Fruit fly (Drosophila melanogaster) whole organism, embryonic: ENCODE results near the gene Iris.

Source experiments
- B-H1 ChIP-seq: fragments of 200-800 bp; sonication (Bioruptor generic); IDR thresholded peaks from 3 replicates; pipeline ENCODE4 v1.3.6; 2022; ENCODE audit warnings: missing biosample characterization, missing genetic modification characterization
- CG10147 ChIP-seq: fragments of 200-800 bp; sonication (Bioruptor generic); optimal IDR thresholded peaks from 2 replicates; lab custom pipeline; 2019; ENCODE audit warnings: missing biosample characterization, mild to moderate bottlenecking, missing genetic modification characterization, moderate library complexity
- CG10274 ChIP-seq: fragments of 200-800 bp; sonication (Bioruptor generic); optimal IDR thresholded peaks from 3 replicates; lab custom pipeline; 2017; ENCODE audit warnings: missing biosample characterization, mild to moderate bottlenecking, missing genetic modification characterization
- CG11560 ChIP-seq: fragments of 200-800 bp; sonication (Bioruptor generic); IDR thresholded peaks from 3 replicates; pipeline ENCODE4 v1.3.6; 2022; ENCODE audit warnings: missing biosample characterization, missing genetic modification characterization
- CG12299 ChIP-seq: fragments of 200-800 bp; sonication (Bioruptor generic); optimal IDR thresholded peaks from 2 replicates; lab custom pipeline; 2018; ENCODE audit warnings: missing biosample characterization, mild to moderate bottlenecking, missing genetic modification characterization
- CG13775 ChIP-seq: fragments of 200-800 bp; sonication (Bioruptor generic); optimal IDR thresholded peaks from 3 replicates; lab custom pipeline; 2017; ENCODE audit warnings: missing biosample characterization, mild to moderate bottlenecking, missing genetic modification characterization
- CG14014 ChIP-seq: fragments of 200-800 bp; sonication (Bioruptor generic); IDR thresholded peaks from 2 replicates; pipeline ENCODE4 v1.3.6; 2022; ENCODE audit warnings: missing biosample characterization, missing genetic modification characterization
- CG14965 ChIP-seq: fragments of 200-800 bp; sonication (Bioruptor generic); optimal IDR thresholded peaks from 2 replicates; lab custom pipeline; 2016; ENCODE audit warnings: missing biosample characterization, missing genetic modification characterization, borderline replicate concordance
- CG1602 ChIP-seq: fragments of 200-800 bp; sonication (Bioruptor generic); optimal IDR thresholded peaks from 3 replicates; lab custom pipeline; 2016; ENCODE audit warnings: missing biosample characterization, missing genetic modification characterization
- CG16813 ChIP-seq: fragments of 200-800 bp; sonication (Bioruptor generic); IDR thresholded peaks from 3 replicates; pipeline ENCODE4 v1.3.6; 2022; ENCODE audit warnings: missing biosample characterization, missing genetic modification characterization; ENCODE audit not compliant: partially characterized antibody
- CG17912 ChIP-seq: fragments of 200-800 bp; sonication (Bioruptor generic); optimal IDR thresholded peaks from 2 replicates; lab custom pipeline; 2018; ENCODE audit warnings: missing biosample characterization, mild to moderate bottlenecking, missing genetic modification characterization
- CG18262 ChIP-seq: fragments of 200-800 bp; optimal IDR thresholded peaks from 3 replicates; lab custom pipeline; 2019; ENCODE audit warnings: missing biosample characterization, mild to moderate bottlenecking, missing genetic modification characterization, moderate library complexity
- CG32767 ChIP-seq: fragments of 200-800 bp; sonication (Bioruptor generic); IDR thresholded peaks from 2 replicates; pipeline ENCODE4 v1.3.6; 2022; ENCODE audit warnings: missing biosample characterization, missing genetic modification characterization
- CG34422 ChIP-seq: fragments of 200-800 bp; sonication (Bioruptor generic); IDR thresholded peaks from 3 replicates; pipeline ENCODE4 v1.3.6; 2022; ENCODE audit warnings: missing biosample characterization, missing genetic modification characterization
- CG4360 ChIP-seq: fragments of 200-800 bp; sonication (Bioruptor generic); IDR thresholded peaks from 2 replicates; pipeline ENCODE4 v1.3.6; 2022; ENCODE audit warnings: missing biosample characterization, missing genetic modification characterization
- CG5245 ChIP-seq: fragments of 200-800 bp; sonication (Bioruptor generic); optimal IDR thresholded peaks from 3 replicates; lab custom pipeline; 2016; ENCODE audit warnings: missing biosample characterization, missing genetic modification characterization
- CG6654 ChIP-seq: fragments of 200-800 bp; sonication (Bioruptor generic); optimal IDR thresholded peaks from 2 replicates; lab custom pipeline; 2017; ENCODE audit warnings: missing biosample characterization, mild to moderate bottlenecking, missing genetic modification characterization
- CG6813 ChIP-seq: fragments of 200-800 bp; sonication (Bioruptor generic); optimal IDR thresholded peaks from 2 replicates; lab custom pipeline; 2017; ENCODE audit warnings: missing biosample characterization, missing genetic modification characterization, mild to moderate bottlenecking, moderate library complexity, missing genetic modification reagents
- CG7271 ChIP-seq: fragments of 200-800 bp; sonication (Bioruptor generic); optimal IDR thresholded peaks from 2 replicates; lab custom pipeline; 2018; ENCODE audit warnings: missing biosample characterization, mild to moderate bottlenecking, missing genetic modification characterization, moderate library complexity
- CG8924 ChIP-seq: fragments of 200-800 bp; optimal IDR thresholded peaks from 3 replicates; lab custom pipeline; 2019; ENCODE audit warnings: missing biosample characterization, mild to moderate bottlenecking, missing genetic modification characterization, moderate library complexity
- CG9437 ChIP-seq: fragments of 200-800 bp; sonication (Bioruptor generic); optimal IDR thresholded peaks from 2 replicates; lab custom pipeline; 2018; ENCODE audit warnings: missing biosample characterization, mild to moderate bottlenecking, missing genetic modification characterization
- CG9727 ChIP-seq: fragments of 200-800 bp; sonication (Bioruptor generic); optimal IDR thresholded peaks from 3 replicates; lab custom pipeline; 2017; ENCODE audit warnings: missing biosample characterization, mild to moderate bottlenecking, missing genetic modification characterization
- Ets97D ChIP-seq: fragments of 200-800 bp; sonication (Bioruptor generic); optimal IDR thresholded peaks from 3 replicates; lab custom pipeline; 2016; ENCODE audit warnings: missing biosample characterization, missing genetic modification characterization
- Lim3 ChIP-seq: fragments of 200-800 bp; sonication (Bioruptor generic); IDR thresholded peaks from 2 replicates; pipeline ENCODE4 v1.3.6; 2022; ENCODE audit warnings: missing biosample characterization, missing genetic modification characterization
- MBD-R2 ChIP-seq: fragments of 200-800 bp; sonication (Bioruptor generic); IDR thresholded peaks from 2 replicates; pipeline ENCODE4 v1.3.6; 2022; ENCODE audit warnings: missing biosample characterization, missing genetic modification characterization
- Mad ChIP-seq: fragments of 200-800 bp; sonication (Bioruptor generic); optimal IDR thresholded peaks from 2 replicates; lab custom pipeline; 2016; ENCODE audit warnings: missing biosample characterization, missing genetic modification characterization
- Mes4 ChIP-seq: fragments of 200-800 bp; sonication (Bioruptor generic); optimal IDR thresholded peaks from 2 replicates; lab custom pipeline; 2016; ENCODE audit warnings: missing biosample characterization, missing genetic modification characterization
- Rfx ChIP-seq: fragments of 200-800 bp; sonication (Bioruptor generic); IDR thresholded peaks from 2 replicates; pipeline ENCODE4 v1.3.6; 2022; ENCODE audit warnings: missing biosample characterization, missing genetic modification characterization
- Scr ChIP-seq: fragments of 200-800 bp; sonication (Bioruptor generic); IDR thresholded peaks from 2 replicates; pipeline ENCODE4 v1.3.6; 2022; ENCODE audit warnings: missing biosample characterization, missing genetic modification characterization; ENCODE audit not compliant: partially characterized antibody
- amos ChIP-seq: fragments of 200-800 bp; sonication (Bioruptor generic); IDR thresholded peaks from 2 replicates; pipeline ENCODE4 v1.3.6; 2022; ENCODE audit warnings: missing biosample characterization, missing genetic modification characterization; ENCODE audit not compliant: partially characterized antibody
- az2 ChIP-seq: fragments of 200-800 bp; sonication (Bioruptor generic); optimal IDR thresholded peaks from 3 replicates; lab custom pipeline; 2016; ENCODE audit warnings: missing biosample characterization, missing genetic modification characterization
- br ChIP-seq: fragments of >200 bp; optimal IDR thresholded peaks from 2 replicates; lab custom pipeline; 2017
- cas ChIP-seq: fragments of 200-800 bp; sonication (Bioruptor generic); IDR thresholded peaks from 2 replicates; pipeline ENCODE4 v1.3.6; 2022; ENCODE audit warnings: missing biosample characterization, missing genetic modification characterization
- caup ChIP-seq: fragments of 200-800 bp; sonication (Bioruptor generic); optimal IDR thresholded peaks from 3 replicates; lab custom pipeline; 2017; ENCODE audit warnings: missing biosample characterization, mild to moderate bottlenecking, missing genetic modification characterization, moderate library complexity; ENCODE audit not compliant: severe bottlenecking
- cwo ChIP-seq: fragments of 200-800 bp; sonication (Bioruptor generic); optimal IDR thresholded peaks from 3 replicates; lab custom pipeline; 2017; ENCODE audit warnings: missing biosample characterization, missing genetic modification characterization, mild to moderate bottlenecking, moderate library complexity, missing genetic modification reagents
- danr ChIP-seq: fragments of 200-800 bp; sonication (Bioruptor generic); IDR thresholded peaks from 2 replicates; pipeline ENCODE4 v1.3.6; 2022; ENCODE audit warnings: missing biosample characterization, missing genetic modification characterization
- disco-r ChIP-seq: fragments of 200-800 bp; sonication (Bioruptor generic); optimal IDR thresholded peaks from 2 replicates; lab custom pipeline; 2016; ENCODE audit warnings: missing biosample characterization, missing genetic modification characterization
- en ChIP-seq: fragments of 200-800 bp; sonication (Bioruptor generic); optimal IDR thresholded peaks from 2 replicates; lab custom pipeline; 2016; ENCODE audit warnings: missing biosample characterization, missing genetic modification characterization
- fd64A ChIP-seq: fragments of 200-800 bp; sonication (Bioruptor generic); optimal IDR thresholded peaks from 3 replicates; lab custom pipeline; 2018; ENCODE audit warnings: missing biosample characterization, mild to moderate bottlenecking, missing genetic modification characterization
- gro ChIP-seq: fragments of 200-800 bp; sonication (Bioruptor generic); optimal IDR thresholded peaks from 2 replicates; lab custom pipeline; 2016; ENCODE audit warnings: missing biosample characterization, missing genetic modification characterization
- ken ChIP-seq: fragments of 200-800 bp; sonication (Bioruptor generic); IDR thresholded peaks from 3 replicates; pipeline ENCODE4 v1.3.6; 2022; ENCODE audit warnings: missing biosample characterization, missing genetic modification characterization
- lmd ChIP-seq: fragments of 200-800 bp; sonication (Bioruptor generic); IDR thresholded peaks from 2 replicates; pipeline ENCODE4 v1.3.6; 2022; ENCODE audit warnings: missing biosample characterization, missing genetic modification characterization
- maf-S ChIP-seq: fragments of 200-800 bp; sonication (Bioruptor generic); optimal IDR thresholded peaks from 2 replicates; lab custom pipeline; 2016; ENCODE audit warnings: missing biosample characterization, missing genetic modification characterization
- nmo ChIP-seq: fragments of 200-800 bp; sonication (Bioruptor generic); optimal IDR thresholded peaks from 2 replicates; lab custom pipeline; 2018; ENCODE audit warnings: missing biosample characterization, mild to moderate bottlenecking, missing genetic modification characterization, moderate library complexity
- pfk ChIP-seq: fragments of 200-800 bp; sonication (Bioruptor generic); optimal IDR thresholded peaks from 2 replicates; lab custom pipeline; 2018; ENCODE audit warnings: missing biosample characterization, mild to moderate bottlenecking, missing genetic modification characterization, moderate library complexity
- pros ChIP-seq: fragments of 200-800 bp; sonication (Bioruptor generic); optimal IDR thresholded peaks from 3 replicates; lab custom pipeline; 2019; ENCODE audit warnings: missing biosample characterization, mild to moderate bottlenecking, missing genetic modification characterization, moderate library complexity
- schlank ChIP-seq: fragments of 200-800 bp; sonication (Bioruptor generic); optimal IDR thresholded peaks from 2 replicates; lab custom pipeline; 2018; ENCODE audit warnings: missing biosample characterization, mild to moderate bottlenecking, missing genetic modification characterization
- sim ChIP-seq: fragments of 200-800 bp; sonication (Bioruptor generic); IDR thresholded peaks from 2 replicates; pipeline ENCODE4 v1.3.6; 2022; ENCODE audit warnings: missing biosample characterization, missing genetic modification characterization
- sisA ChIP-seq: fragments of 200-800 bp; sonication (Bioruptor generic); IDR thresholded peaks from 2 replicates; pipeline ENCODE4 v1.3.6; 2022; ENCODE audit warnings: missing biosample characterization, missing genetic modification characterization
- wor ChIP-seq: fragments of 200-800 bp; sonication (Bioruptor generic); IDR thresholded peaks from 2 replicates; pipeline ENCODE4 v1.3.6; 2022; ENCODE audit warnings: missing biosample characterization, missing genetic modification characterization

Gene Iris

dm6 chr2L:1157679-1158518 lies 24.0 kb upstream of the Iris start, which contains the start of gene capt (continued):
- TF ChIP-seq CG14965 (GFP tag; lab: Kevin White, UChicago) (no peak), Lim3 (GFP tag; lab: Robert Waterston, UW) (no peak), MBD-R2 (peak; percentile 22; the same call in 1 of the 2 replicates), CG12299 (tag; lab: Kevin White, UChicago) (no peak), cwo (GFP tag; lab: Kevin White, UChicago) (no peak), CG7271 (tag; lab: Kevin White, UChicago) (no peak), maf-S (GFP tag; lab: Kevin White, UChicago) (no peak), CG13775 (GFP tag; lab: Kevin White, UChicago) (peak; percentile 45), CG10147 (GFP tag; lab: Kevin White, UChicago) (no peak), CG16813 (GFP tag; lab: Robert Waterston, UW) (no peak), amos (no peak), sisA (peak; percentile 21; the same call in 1 of the 2 replicates), gro (peak; percentile 3), CG17912 (GFP tag; lab: Kevin White, UChicago) (no peak), CG18262 (tag; lab: Kevin White, UChicago) (peak; percentile 39), Ets97D (no peak), sim (no peak), schlank (peak; percentile 27), CG6654 (GFP tag; lab: Kevin White, UChicago) (no peak), Scr (GFP tag; lab: Robert Waterston, UW) (no peak; the same call in 1 of the 2 replicates), Rfx (GFP tag; lab: Robert Waterston, UW) (peak; percentile 72), B-H1 (GFP tag; lab: Robert Waterston, UW) (no peak), CG5245 (GFP tag; lab: Kevin White, UChicago) (no peak), danr (GFP tag; lab: Robert Waterston, UW) (no peak), CG10274 (GFP tag; lab: Kevin White, UChicago) (no peak), br (no peak), CG8924 (peak; percentile 35), caup (GFP tag; lab: Kevin White, UChicago) (no peak), CG4360 (GFP tag; lab: Robert Waterston, UW) (peak; percentile 88), Mes4 (no peak), CG9437 (GFP tag; lab: Kevin White, UChicago) (peak; percentile 44), CG11560 (tag; lab: Robert Waterston, UW) (no peak), pfk (GFP tag; lab: Kevin White, UChicago) (no peak), pros (GFP tag; lab: Kevin White, UChicago) (no peak), cas (GFP tag; lab: Robert Waterston, UW) (no peak), disco-r (GFP tag; lab: Kevin White, UChicago) (no peak), CG9727 (GFP tag; lab: Kevin White, UChicago) (peak; percentile 18), en (GFP tag; lab: Kevin White, UChicago) (no peak), CG6813 (GFP tag; lab: Kevin White, UChicago) (no peak), az2 (GFP tag; lab: Kevin White, UChicago) (no peak), Mad (GFP tag; lab: Kevin White, UChicago) (peak; percentile 10), CG1602 (GFP tag; lab: Kevin White, UChicago) (peak; percentile 22), fd64A (GFP tag; lab: Kevin White, UChicago) (no peak), lmd (GFP tag; lab: Robert Waterston, UW) (no peak), CG32767 (GFP tag; lab: Robert Waterston, UW) (no peak), CG34422 (GFP tag; lab: Robert Waterston, UW) (peak; percentile 95), wor (GFP tag; lab: Robert Waterston, UW) (no peak), nmo (GFP tag; lab: Kevin White, UChicago) (peak; percentile 40), CG14014 (GFP tag; lab: Robert Waterston, UW) (no peak), ken (GFP tag; lab: Robert Waterston, UW) (no peak)
